Worm (Caenorhabditis elegans) whole organism, early embryonic: ENCODE data around the gene gpx-2.

Source experiments
- ama-1 ChIP-seq: fragments of 150-350 bp; optimal IDR thresholded peaks from 2 replicates; lab custom pipeline; 2014
- ets-7 ChIP-seq: sonication (generic microtip); optimal IDR thresholded peaks from 2 replicates; lab custom pipeline; 2016; ENCODE audit warnings: missing genotype, missing genetic modification characterization, missing compliant biosample characterization
- flt-1 ChIP-seq: fragments of 200-800 bp; sonication (Bioruptor generic); IDR thresholded peaks from 2 replicates; pipeline ENCODE4 v1.3.6; 2022; ENCODE audit warnings: missing genetic modification characterization, missing compliant biosample characterization
- hmbx-1 ChIP-seq: sonication (generic microtip); optimal IDR thresholded peaks from 2 replicates; lab custom pipeline; 2016; ENCODE audit warnings: mild to moderate bottlenecking, missing genetic modification characterization, missing compliant biosample characterization
- hmg-4 ChIP-seq: fragments of 200-800 bp; sonication (Bioruptor generic); optimal IDR thresholded peaks from 2 replicates; lab custom pipeline; 2018; ENCODE audit warnings: mild to moderate bottlenecking, missing genetic modification characterization, missing compliant biosample characterization
- pes-1 ChIP-seq: fragments of 200-800 bp; sonication (Bioruptor generic); IDR thresholded peaks from 2 replicates; pipeline ENCODE4 v1.3.6; 2022; ENCODE audit warnings: missing genetic modification reagents, missing genetic modification characterization, missing compliant biosample characterization
- scrt-1 ChIP-seq: fragments of 200-800 bp; sonication (Bioruptor generic); IDR thresholded peaks from 2 replicates; pipeline ENCODE4 v1.3.6; 2022; ENCODE audit warnings: missing genetic modification characterization, missing compliant biosample characterization
- sea-1 ChIP-seq: fragments of 200-800 bp; sonication (Bioruptor generic); conservative IDR thresholded peaks from 2 replicates; pipeline ENCODE4 v1.3.6; 2022; ENCODE audit warnings: missing genetic modification characterization, missing compliant biosample characterization
- tbx-37 ChIP-seq: fragments of 200-800 bp; sonication (Bioruptor generic); conservative IDR thresholded peaks from 2 replicates; pipeline ENCODE4 v1.3.6; 2022; ENCODE audit warnings: missing genetic modification reagents, missing genetic modification characterization, missing compliant biosample characterization
- tra-4 ChIP-seq: sonication (generic microtip); optimal IDR thresholded peaks from 2 replicates; lab custom pipeline; 2017; ENCODE audit warnings: missing genetic modification characterization, missing compliant biosample characterization

DNA sequence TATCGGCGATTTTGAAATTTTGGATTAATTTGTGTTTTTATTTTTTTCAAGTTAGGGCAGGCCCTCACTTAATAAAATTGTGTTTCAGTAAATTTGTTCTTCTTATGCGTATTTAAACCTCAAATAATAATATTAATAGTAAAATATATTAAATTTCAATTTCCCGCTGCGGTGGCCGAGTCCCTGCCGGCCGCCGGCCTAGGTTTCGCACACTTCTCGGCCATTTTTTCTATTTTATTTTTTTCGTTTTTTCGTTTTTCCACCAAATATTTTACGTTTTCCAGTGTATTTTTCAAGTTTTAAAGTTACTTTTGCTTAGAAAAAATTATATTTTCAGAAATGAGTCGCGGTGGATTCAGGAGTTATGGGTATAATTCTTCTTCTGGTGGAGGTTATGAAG is 9.6 kb upstream of the gpx-2 start, which contains the start of gene rbm-28:
- no peak for TF ChIP-seq flt-1 (GFP tag; lab: Robert Waterston, UW)
- no peak for TF ChIP-seq scrt-1 (GFP tag; lab: Robert Waterston, UW)
- no peak for TF ChIP-seq hmbx-1 (tag; lab: Kevin White, UChicago)
- TF ChIP-seq ama-1 (lab: Kevin White, UChicago): no peak
- no peak for TF ChIP-seq hmg-4 (GFP tag; lab: Kevin White, UChicago)
- no peak for TF ChIP-seq sea-1
- no peak for TF ChIP-seq tra-4 (tag; lab: Kevin White, UChicago)
- TF ChIP-seq pes-1 (GFP tag; lab: Robert Waterston, UW): peak; percentile 67; the same call in 1 of the 2 replicates
- no peak for TF ChIP-seq ets-7 (tag; lab: Kevin White, UChicago)
- peak; percentile 62; the same call in 1 of the 2 replicates for TF ChIP-seq tbx-37 (GFP tag; lab: Robert Waterston, UW)
